Worm (Caenorhabditis elegans) whole organism, L4 larva: ENCODE measurements around the gene C01G5.5.

Experiments used
- D1046.2 ChIP-seq: fragments of 200-800 bp; sonication (Bioruptor generic); IDR thresholded peaks from 2 replicates; pipeline ENCODE4 v1.3.6; 2022; ENCODE audit warnings: missing genetic modification characterization, missing compliant biosample characterization
- F26F4.8 ChIP-seq: fragments of 200-800 bp; sonication (Bioruptor generic); conservative IDR thresholded peaks from 2 replicates; pipeline ENCODE4 v1.3.6; 2022; ENCODE audit warnings: missing genetic modification characterization, missing compliant biosample characterization
- F37D6.2 ChIP-seq: sonication (generic microtip); optimal IDR thresholded peaks from 2 replicates; lab custom pipeline; 2016; ENCODE audit warnings: mild to moderate bottlenecking, missing genetic modification characterization, missing compliant biosample characterization
- F49E8.2 ChIP-seq: sonication (generic microtip); optimal IDR thresholded peaks from 2 replicates; lab custom pipeline; 2016; ENCODE audit warnings: missing compliant biosample characterization, mild to moderate bottlenecking, missing genetic modification characterization, borderline replicate concordance
- R02D3.7 ChIP-seq: fragments of 150-350 bp; sonication (generic microtip); optimal IDR thresholded peaks from 3 replicates; lab custom pipeline; 2014; ENCODE audit warnings: missing biosample characterization, missing genetic modification characterization
- Y75B8A.6 ChIP-seq: fragments of 200-800 bp; sonication (Bioruptor generic); IDR thresholded peaks from 2 replicates; pipeline ENCODE4 v1.3.6; 2022; ENCODE audit warnings: missing genetic modification reagents, missing genetic modification characterization, missing compliant biosample characterization
- ZK546.5 ChIP-seq, 2 experiments: sonication (generic microtip); optimal IDR thresholded peaks; 2 replicates each; lab custom pipeline; 2017; ENCODE audit warnings: missing biosample characterization in 2 of 2, missing genetic modification characterization in 2 of 2
- aha-1 ChIP-seq: fragments of 150-350 bp; peaks from one replicate; lab custom pipeline; 2014; ENCODE audit warnings: missing biosample characterization, missing genetic modification characterization
- ama-1 ChIP-seq: fragments of 150-350 bp; optimal IDR thresholded peaks from 2 replicates; lab custom pipeline; 2014; ENCODE audit warnings: inconsistent platforms, mixed read lengths
- arid-1 ChIP-seq: fragments of 200-800 bp; sonication (Bioruptor generic); conservative IDR thresholded peaks from 2 replicates; pipeline ENCODE4 v1.3.6; 2022; ENCODE audit warnings: missing genetic modification reagents, missing genetic modification characterization, missing compliant biosample characterization
- ceh-32 ChIP-seq: sonication (generic microtip); optimal IDR thresholded peaks from 2 replicates; lab custom pipeline; 2016; ENCODE audit warnings: mild to moderate bottlenecking, missing genetic modification characterization, missing compliant biosample characterization; ENCODE audit not compliant: poor library complexity
- ceh-44 ChIP-seq: fragments of 200-800 bp; sonication (Bioruptor generic); IDR thresholded peaks from 2 replicates; pipeline ENCODE4 v1.3.6; 2022; ENCODE audit warnings: missing genetic modification reagents, missing genetic modification characterization, missing compliant biosample characterization
- ceh-82 ChIP-seq: sonication (generic microtip); optimal IDR thresholded peaks from 2 replicates; lab custom pipeline; 2017; ENCODE audit warnings: missing biosample characterization, missing genetic modification characterization
- cey-2 ChIP-seq: sonication (generic microtip); optimal IDR thresholded peaks from 3 replicates; lab custom pipeline; 2017; ENCODE audit warnings: missing genetic modification characterization, mild to moderate bottlenecking, missing compliant biosample characterization, antibody characterized with exemption, borderline replicate concordance; ENCODE audit not compliant: insufficient read depth
- ctbp-1 ChIP-seq: fragments of 200-800 bp; sonication (Bioruptor generic); IDR thresholded peaks from 2 replicates; pipeline ENCODE4 v1.3.6; 2022; ENCODE audit warnings: missing genetic modification reagents, missing genetic modification characterization, missing compliant biosample characterization
- dmd-6 ChIP-seq: fragments of 200-800 bp; sonication (Bioruptor generic); IDR thresholded peaks from 2 replicates; pipeline ENCODE4 v1.3.6; 2022; ENCODE audit warnings: missing genetic modification reagents, missing genetic modification characterization, missing compliant biosample characterization
- dpl-1 ChIP-seq: fragments of 150-350 bp; optimal IDR thresholded peaks from 2 replicates; lab custom pipeline; 2014; ENCODE audit warnings: missing biosample characterization, missing genetic modification reagents, missing genetic modification characterization
- dve-1 ChIP-seq: sonication (generic microtip); optimal IDR thresholded peaks from 2 replicates; lab custom pipeline; 2017; ENCODE audit warnings: antibody characterized with exemption, mild to moderate bottlenecking, missing genetic modification characterization, missing compliant biosample characterization; ENCODE audit not compliant: insufficient read depth
- egl-43 ChIP-seq: fragments of 200-800 bp; sonication (Bioruptor generic); IDR thresholded peaks from 2 replicates; pipeline ENCODE4 v1.3.6; 2022; ENCODE audit warnings: missing genetic modification reagents, missing genetic modification characterization, missing compliant biosample characterization
- hlh-11 ChIP-seq: fragments of 200-800 bp; sonication (Bioruptor generic); optimal IDR thresholded peaks from 2 replicates; lab custom pipeline; 2018; ENCODE audit warnings: mild to moderate bottlenecking, missing genetic modification characterization, missing compliant biosample characterization
- jun-1 ChIP-seq: fragments of 150-350 bp; optimal IDR thresholded peaks from 2 replicates; lab custom pipeline; 2014; ENCODE audit warnings: missing biosample characterization, missing genetic modification reagents, missing genetic modification characterization
- lim-7 ChIP-seq: fragments of 200-800 bp; sonication (Bioruptor generic); IDR thresholded peaks from 2 replicates; pipeline ENCODE4 v1.3.6; 2022; ENCODE audit warnings: missing genetic modification characterization, missing compliant biosample characterization
- lin-1 ChIP-seq: fragments of 200-800 bp; sonication (Bioruptor generic); IDR thresholded peaks from 2 replicates; pipeline ENCODE4 v1.3.6; 2022; ENCODE audit warnings: missing genetic modification reagents, missing genetic modification characterization, missing compliant biosample characterization
- lin-15B ChIP-seq: fragments of 150-350 bp; sonication (generic microtip); optimal IDR thresholded peaks from 3 replicates; lab custom pipeline; 2014; ENCODE audit warnings: missing biosample characterization, missing genetic modification characterization
- lir-3 ChIP-seq: sonication (generic microtip); optimal IDR thresholded peaks from 2 replicates; lab custom pipeline; 2016; ENCODE audit warnings: mild to moderate bottlenecking, missing genetic modification characterization, missing compliant biosample characterization
- madf-9 ChIP-seq: fragments of 200-800 bp; sonication (Bioruptor generic); conservative IDR thresholded peaks from 2 replicates; pipeline ENCODE4 v1.3.6; 2022; ENCODE audit warnings: missing genetic modification reagents, missing genetic modification characterization, missing compliant biosample characterization
- mep-1 ChIP-seq: fragments of 150-350 bp; sonication (generic microtip); optimal IDR thresholded peaks from 3 replicates; lab custom pipeline; 2014; ENCODE audit warnings: missing biosample characterization, missing genetic modification characterization
- mes-2 ChIP-seq: sonication (generic microtip); optimal IDR thresholded peaks from 2 replicates; lab custom pipeline; 2016; ENCODE audit warnings: missing genotype, mild to moderate bottlenecking, missing genetic modification characterization, missing compliant biosample characterization; ENCODE audit not compliant: poor library complexity, severe bottlenecking
- nhr-10 ChIP-seq: fragments of 150-350 bp; optimal IDR thresholded peaks from 2 replicates; lab custom pipeline; 2014; ENCODE audit warnings: missing biosample characterization, missing genetic modification characterization
- nhr-102 ChIP-seq: sonication (generic microtip); optimal IDR thresholded peaks from 2 replicates; lab custom pipeline; 2016; ENCODE audit warnings: mild to moderate bottlenecking, missing genetic modification characterization, moderate library complexity, missing compliant biosample characterization
- nhr-25 ChIP-seq: sonication (generic microtip); optimal IDR thresholded peaks from 2 replicates; lab custom pipeline; 2017; ENCODE audit warnings: missing genetic modification characterization, mild to moderate bottlenecking, missing compliant biosample characterization, antibody characterized with exemption, moderate library complexity, borderline replicate concordance; ENCODE audit not compliant: insufficient read depth
- nhr-41 ChIP-seq: fragments of 200-800 bp; sonication (Bioruptor generic); IDR thresholded peaks from 2 replicates; pipeline ENCODE4 v1.3.6; 2022; ENCODE audit warnings: missing genetic modification reagents, missing genetic modification characterization, missing compliant biosample characterization
- nhr-42 ChIP-seq: fragments of 200-800 bp; sonication (Bioruptor generic); IDR thresholded peaks from 2 replicates; pipeline ENCODE4 v1.3.6; 2022; ENCODE audit warnings: missing genetic modification characterization, missing compliant biosample characterization
- nhr-48 ChIP-seq: sonication (generic microtip); optimal IDR thresholded peaks from 2 replicates; lab custom pipeline; 2016; ENCODE audit warnings: mild to moderate bottlenecking, missing genetic modification characterization, missing compliant biosample characterization
- nhr-6 ChIP-seq: fragments of 150-350 bp; optimal IDR thresholded peaks from 2 replicates; lab custom pipeline; 2014; ENCODE audit warnings: missing biosample characterization, missing genetic modification characterization
- nhr-76 ChIP-seq: fragments of 150-350 bp; optimal IDR thresholded peaks from 2 replicates; lab custom pipeline; 2014; ENCODE audit warnings: missing biosample characterization, missing genetic modification characterization
- nhr-77 ChIP-seq: fragments of 150-350 bp; optimal IDR thresholded peaks from 2 replicates; lab custom pipeline; 2014; ENCODE audit warnings: missing biosample characterization, missing genetic modification characterization
- pha-4 ChIP-seq, 2 experiments: fragments of 150-350 bp in 1 of 2; fragments of 200-800 bp in 1 of 2; sonication (Bioruptor generic) in 1 of 2; IDR thresholded peaks in 1 of 2; optimal IDR thresholded peaks in 1 of 2; 2 replicates each; pipeline versions ENCODE4 v1.3.6 to Lab custom; 2014 to 2022; ENCODE audit warnings: missing genetic modification characterization in 2 of 2, missing genetic modification reagents in 2 of 2, missing biosample characterization in 1 of 2, missing compliant biosample characterization in 1 of 2
- rbr-2 ChIP-seq: sonication (generic microtip); optimal IDR thresholded peaks from 2 replicates; lab custom pipeline; 2016; ENCODE audit warnings: missing genotype, missing genetic modification characterization, missing compliant biosample characterization
- saeg-2 ChIP-seq: fragments of 200-800 bp; sonication (Bioruptor generic); IDR thresholded peaks from 2 replicates; pipeline ENCODE4 v1.3.6; 2022; ENCODE audit warnings: missing genetic modification reagents, missing genetic modification characterization, missing compliant biosample characterization
- set-16 ChIP-seq: fragments of 200-800 bp; sonication (Bioruptor generic); IDR thresholded peaks from 2 replicates; pipeline ENCODE4 v1.3.6; 2022; ENCODE audit warnings: missing genetic modification reagents, missing genetic modification characterization, missing compliant biosample characterization
- tag-97 ChIP-seq: fragments of 200-800 bp; sonication (Bioruptor generic); IDR thresholded peaks from 2 replicates; pipeline ENCODE4 v1.3.6; 2022; ENCODE audit warnings: missing genetic modification characterization, missing compliant biosample characterization
- unc-130 ChIP-seq: sonication (generic microtip); optimal IDR thresholded peaks from 2 replicates; lab custom pipeline; 2016; ENCODE audit warnings: missing genetic modification reagents, missing genetic modification characterization, missing compliant biosample characterization
- unc-62 ChIP-seq, 3 experiments: fragments of 150-350 bp in 1 of 3; sonication (generic microtip); optimal IDR thresholded peaks in 2 of 3; peaks in 1 of 3; 1 replicate in 1 of 3; 2 replicates in 2 of 3; lab custom pipeline; 2014 to 2017; ENCODE audit warnings: missing biosample characterization in 3 of 3, missing genetic modification characterization in 3 of 3, missing genetic modification reagents in 3 of 3, missing genotype in 1 of 3
- vab-7 ChIP-seq: fragments of 200-800 bp; sonication (Bioruptor generic); IDR thresholded peaks from 2 replicates; pipeline ENCODE4 v1.3.6; 2022; ENCODE audit warnings: missing genetic modification reagents, missing genetic modification characterization, missing compliant biosample characterization
- zfp-2 ChIP-seq: sonication (generic microtip); optimal IDR thresholded peaks from 2 replicates; lab custom pipeline; 2016; ENCODE audit warnings: mild to moderate bottlenecking, missing genetic modification characterization, missing compliant biosample characterization
- zip-11 ChIP-seq: fragments of 200-800 bp; sonication (Bioruptor generic); IDR thresholded peaks from 2 replicates; pipeline ENCODE4 v1.3.6; 2022; ENCODE audit warnings: missing genetic modification characterization, missing compliant biosample characterization
- ztf-7 ChIP-seq: fragments of 150-350 bp; optimal IDR thresholded peaks from 2 replicates; lab custom pipeline; 2014; ENCODE audit warnings: missing biosample characterization, missing genetic modification characterization

Gene C01G5.5

DNA sequence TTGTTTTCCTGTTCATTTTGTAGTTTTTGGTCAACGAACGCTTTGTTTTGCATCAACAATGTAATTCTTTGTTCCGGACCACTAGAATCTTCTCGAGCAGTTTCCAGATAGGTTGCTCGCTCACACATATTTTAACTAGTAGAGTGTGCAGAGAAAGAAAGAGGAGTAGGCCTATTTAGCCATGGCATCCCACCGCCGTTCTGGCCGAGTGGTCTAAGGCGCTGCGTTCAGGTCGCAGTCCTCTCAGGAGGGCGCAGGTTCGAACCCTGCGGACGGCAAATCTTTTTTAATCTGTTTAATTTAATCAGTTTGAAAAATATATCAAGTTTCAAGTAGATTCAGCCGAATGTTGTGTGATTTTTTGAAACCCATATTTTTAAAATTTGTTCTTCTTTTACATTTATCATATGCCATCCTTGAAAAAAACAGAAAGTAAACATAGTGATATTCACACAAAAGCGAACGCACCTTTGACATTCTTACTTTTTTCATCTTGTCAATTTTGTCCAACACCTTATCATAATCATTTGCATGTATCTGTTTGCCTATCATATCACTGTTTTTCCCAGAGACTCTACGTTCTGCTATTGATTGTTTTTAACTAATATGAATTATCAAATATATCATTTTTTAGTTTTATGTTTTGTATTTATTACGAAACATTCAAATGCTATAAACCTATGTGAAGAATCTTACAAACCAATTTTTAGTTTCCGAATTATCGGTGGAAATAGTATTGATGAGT, 32.4 kb downstream of the C01G5.5 start, which contains the start of gene try-3:
Gene try-3 (plus strand): TSS at position 532 of the 745 bp plus-strand sequence.
- TF ChIP-seq tag-97 (GFP tag; lab: Robert Waterston, UW) (no peak), nhr-76 (no peak), ceh-32 (no peak), F49E8.2 (tag; lab: Kevin White, UChicago) (peak; percentile 57), madf-9 (GFP tag; lab: Robert Waterston, UW) (peak; percentile 80), unc-62 (GFP tag; optimal IDR thresholded peaks at IDR 0.05 in 1 of 2; lab: Kevin White, UChicago) (no peak), unc-62 (tag; optimal IDR thresholded peaks at IDR 0.05; lab: Kevin White, UChicago) (no peak), nhr-25 (no peak), nhr-48 (tag; lab: Kevin White, UChicago) (peak; percentile 34), ztf-7 (tag; lab: Kevin White, UChicago) (no peak), ZK546.5 (tag; optimal IDR thresholded peaks at IDR 0.05; lab: Kevin White, UChicago) (no peak), zfp-2 (peak; percentile 10), lim-7 (peak; percentile 97), rbr-2 (tag; lab: Kevin White, UChicago) (peak; percentile 66), dmd-6 (GFP tag; lab: Robert Waterston, UW) (peak; percentile 66), dpl-1 (GFP tag; lab: Kevin White, UChicago) (peak; percentile 49), lin-15B (tag; lab: Kevin White, UChicago) (no peak), unc-130 (GFP tag; lab: Kevin White, UChicago) (peak; percentile 54), hlh-11 (tag; lab: Kevin White, UChicago) (peak; percentile 72), nhr-77 (tag; lab: Kevin White, UChicago) (peak; percentile 52), arid-1 (GFP tag; lab: Robert Waterston, UW) (peak; percentile 80), cey-2 (no peak), egl-43 (GFP tag; lab: Robert Waterston, UW) (no peak), nhr-6 (no peak), R02D3.7 (tag; lab: Kevin White, UChicago) (no peak), F26F4.8 (peak; percentile 76), D1046.2 (peak; percentile 81), mes-2 (tag; lab: Kevin White, UChicago) (peak; percentile 85), jun-1 (tag; lab: Kevin White, UChicago) (no peak), lin-1 (GFP tag; lab: Robert Waterston, UW) (peak; percentile 33; the same call in 1 of the 2 replicates), nhr-41 (GFP tag; lab: Robert Waterston, UW) (peak; percentile 30; the same call in 1 of the 2 replicates), dve-1 (peak; percentile 27), lir-3 (no peak), zip-11 (no peak), saeg-2 (GFP tag; lab: Robert Waterston, UW) (no peak), set-16 (GFP tag; lab: Robert Waterston, UW) (no peak; the same call in none of the 2 replicates), ceh-44 (GFP tag; lab: Robert Waterston, UW) (peak; percentile 91; the same call in 1 of the 2 replicates), nhr-102 (peak; percentile 46), ceh-82 (no peak), ama-1 (lab: Kevin White, UChicago) (no peak), F37D6.2 (tag; lab: Kevin White, UChicago) (peak; percentile 22), aha-1 (tag; lab: Kevin White, UChicago) (peak; percentile 58), pha-4 (GFP tag; IDR thresholded peaks at IDR 0.05; lab: Robert Waterston, UW) (peak; percentile 87), pha-4 (tag; optimal IDR thresholded peaks at IDR 0.05; lab: Kevin White, UChicago) (no peak), Y75B8A.6 (GFP tag; lab: Robert Waterston, UW) (peak; percentile 71; the same call in 1 of the 2 replicates), mep-1 (peak; percentile 82), nhr-42 (GFP tag; lab: Robert Waterston, UW) (peak; percentile 71; the same call in 1 of the 2 replicates), vab-7 (GFP tag; lab: Robert Waterston, UW) (peak; percentile 84), ctbp-1 (GFP tag; lab: Robert Waterston, UW) (peak; percentile 91), nhr-10 (tag; lab: Kevin White, UChicago) (peak; percentile 27)
